Fruit fly (Drosophila melanogaster) whole organism, prepupa: ENCODE results near the gene spn-E.

Source experiments
- CG11294 ChIP-seq: fragments of 200-800 bp; sonication (Bioruptor generic); IDR thresholded peaks from 2 replicates; pipeline ENCODE4 v1.3.6; 2022; ENCODE audit warnings: missing biosample characterization, missing genetic modification characterization
- CG3032 ChIP-seq: fragments of 200-800 bp; optimal IDR thresholded peaks from 2 replicates; lab custom pipeline; 2019; ENCODE audit warnings: missing biosample characterization, mild to moderate bottlenecking, missing genetic modification characterization, moderate library complexity
- CG6276 ChIP-seq: fragments of 200-800 bp; sonication (Bioruptor generic); optimal IDR thresholded peaks from 2 replicates; lab custom pipeline; 2017; ENCODE audit warnings: missing biosample characterization, mild to moderate bottlenecking, missing genetic modification characterization
- CG8319 ChIP-seq: fragments of 200-800 bp; sonication (Bioruptor generic); optimal IDR thresholded peaks from 3 replicates; lab custom pipeline; 2016; ENCODE audit warnings: missing biosample characterization, missing genetic modification characterization
- Ets96B ChIP-seq: fragments of 200-800 bp; optimal IDR thresholded peaks from 2 replicates; lab custom pipeline; 2019; ENCODE audit warnings: missing biosample characterization, mild to moderate bottlenecking, missing genetic modification characterization, moderate library complexity
- Gug ChIP-seq: fragments of 200-800 bp; sonication (Bioruptor generic); IDR thresholded peaks from 2 replicates; pipeline ENCODE4 v1.3.6; 2022; ENCODE audit warnings: missing biosample characterization, missing genetic modification characterization
- Hr4 ChIP-seq: fragments of 200-800 bp; sonication (Bioruptor generic); optimal IDR thresholded peaks from 3 replicates; lab custom pipeline; 2016; ENCODE audit warnings: missing biosample characterization, missing genetic modification characterization
- OdsH ChIP-seq: fragments of 200-800 bp; sonication (Bioruptor generic); optimal IDR thresholded peaks from 3 replicates; lab custom pipeline; 2016; ENCODE audit warnings: missing biosample characterization, missing genetic modification characterization
- lz ChIP-seq: fragments of 200-800 bp; sonication (Bioruptor generic); optimal IDR thresholded peaks from 3 replicates; lab custom pipeline; 2016; ENCODE audit warnings: missing biosample characterization, missing genetic modification characterization

DNA sequence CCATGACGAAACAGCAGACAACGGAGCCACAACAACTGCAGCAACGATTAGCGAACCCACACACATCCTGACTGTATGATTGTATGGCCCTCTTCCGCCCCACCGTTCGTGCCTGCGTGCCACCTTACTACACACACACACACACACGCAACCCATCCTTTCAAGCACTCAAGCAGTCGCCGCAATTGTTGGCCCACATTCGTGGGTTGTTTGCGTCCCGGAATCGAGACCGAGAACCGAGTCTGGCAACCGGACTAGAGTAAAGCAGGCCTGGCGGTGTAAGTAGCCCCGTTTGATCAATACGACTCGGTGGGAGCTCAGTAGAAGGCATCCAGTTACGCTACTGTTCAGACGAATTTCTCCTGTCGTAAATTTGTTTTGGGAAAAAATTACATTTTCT is 9.0 kb downstream of the spn-E start, which contains the start of gene CG4546:
- TF ChIP-seq Hr4 (GFP tag; lab: Kevin White, UChicago) = no peak
- no peak for TF ChIP-seq Ets96B (tag; lab: Kevin White, UChicago)
- TF ChIP-seq CG11294 (GFP tag; lab: Robert Waterston, UW) = no peak
- TF ChIP-seq CG6276 (GFP tag; lab: Kevin White, UChicago) = no peak
- TF ChIP-seq Gug (GFP tag; lab: Robert Waterston, UW) = no peak
- TF ChIP-seq CG3032 (tag; lab: Kevin White, UChicago) = no peak
- TF ChIP-seq CG8319 (GFP tag; lab: Kevin White, UChicago) = no peak
- TF ChIP-seq OdsH (GFP tag; lab: Kevin White, UChicago) = no peak
- TF ChIP-seq lz = no peak
